Fruit fly (Drosophila melanogaster) whole organism, prepupa: ENCODE data around the gene CG9541.

Experiments
- Blimp-1 ChIP-seq: fragments of 200-800 bp; sonication (Bioruptor generic); optimal IDR thresholded peaks from 3 replicates; lab custom pipeline; 2017; ENCODE audit warnings: missing biosample characterization, missing genetic modification characterization, mild to moderate bottlenecking, moderate library complexity, missing genetic modification reagents
- CG10669 ChIP-seq: fragments of 200-800 bp; sonication (Bioruptor generic); optimal IDR thresholded peaks from 3 replicates; lab custom pipeline; 2018; ENCODE audit warnings: missing biosample characterization, mild to moderate bottlenecking, missing genetic modification characterization, moderate library complexity
- CG11294 ChIP-seq: fragments of 200-800 bp; sonication (Bioruptor generic); IDR thresholded peaks from 2 replicates; pipeline ENCODE4 v1.3.6; 2022; ENCODE audit warnings: missing biosample characterization, missing genetic modification characterization
- CG11762 ChIP-seq: fragments of 200-800 bp; sonication (Bioruptor generic); optimal IDR thresholded peaks from 3 replicates; lab custom pipeline; 2016; ENCODE audit warnings: missing biosample characterization, missing genetic modification characterization; ENCODE audit not compliant: insufficient read depth
- CG11902 ChIP-seq: fragments of 200-800 bp; sonication (Bioruptor generic); optimal IDR thresholded peaks from 3 replicates; lab custom pipeline; 2016; ENCODE audit warnings: missing biosample characterization, missing genetic modification characterization
- CG15336 ChIP-seq: fragments of 200-800 bp; sonication (Bioruptor generic); IDR thresholded peaks from 2 replicates; pipeline ENCODE4 v1.3.6; 2022; ENCODE audit warnings: missing biosample characterization, missing genetic modification characterization
- CG3032 ChIP-seq: fragments of 200-800 bp; optimal IDR thresholded peaks from 2 replicates; lab custom pipeline; 2019; ENCODE audit warnings: missing biosample characterization, mild to moderate bottlenecking, missing genetic modification characterization, moderate library complexity
- CG31627 ChIP-seq: fragments of 200-800 bp; sonication (Bioruptor generic); optimal IDR thresholded peaks from 3 replicates; lab custom pipeline; 2016; ENCODE audit warnings: missing biosample characterization, missing genetic modification characterization
- CG32006 ChIP-seq: fragments of 200-800 bp; sonication (Bioruptor generic); optimal IDR thresholded peaks from 3 replicates; lab custom pipeline; 2017; ENCODE audit warnings: missing biosample characterization, mild to moderate bottlenecking, missing genetic modification characterization
- CG34406 ChIP-seq: fragments of 200-800 bp; sonication (Bioruptor generic); optimal IDR thresholded peaks from 3 replicates; lab custom pipeline; 2016; ENCODE audit warnings: missing biosample characterization, missing genetic modification characterization
- CG3919 ChIP-seq: fragments of 200-800 bp; sonication (Bioruptor generic); optimal IDR thresholded peaks from 3 replicates; lab custom pipeline; 2016; ENCODE audit warnings: missing biosample characterization, missing genetic modification characterization
- CG4318 ChIP-seq: fragments of 200-800 bp; sonication (Bioruptor generic); optimal IDR thresholded peaks from 3 replicates; lab custom pipeline; 2017; ENCODE audit warnings: missing biosample characterization, mild to moderate bottlenecking, missing genetic modification characterization
- CG6163 ChIP-seq: fragments of 200-800 bp; sonication (Bioruptor generic); IDR thresholded peaks from 3 replicates; pipeline ENCODE4 v1.3.6; 2022; ENCODE audit warnings: missing biosample characterization, missing genetic modification characterization
- CG6792 ChIP-seq: fragments of 200-800 bp; sonication (Bioruptor generic); optimal IDR thresholded peaks from 3 replicates; lab custom pipeline; 2016; ENCODE audit warnings: missing biosample characterization, missing genetic modification characterization
- CG6854 ChIP-seq: fragments of 200-800 bp; sonication (Bioruptor generic); optimal IDR thresholded peaks from 2 replicates; lab custom pipeline; 2017; ENCODE audit warnings: missing biosample characterization, mild to moderate bottlenecking, missing genetic modification characterization
- CG7368 ChIP-seq: fragments of 200-800 bp; sonication (Bioruptor generic); optimal IDR thresholded peaks from 3 replicates; lab custom pipeline; 2016; ENCODE audit warnings: missing biosample characterization, missing genetic modification characterization
- CG8119 ChIP-seq: fragments of 200-800 bp; sonication (Bioruptor generic); IDR thresholded peaks from 3 replicates; pipeline ENCODE4 v1.3.6; 2022; ENCODE audit warnings: missing biosample characterization, missing genetic modification characterization
- CG8632 ChIP-seq: fragments of 200-800 bp; sonication (Bioruptor generic); optimal IDR thresholded peaks from 3 replicates; lab custom pipeline; 2016; ENCODE audit warnings: missing biosample characterization, missing genetic modification characterization
- CG9139 ChIP-seq: fragments of 200-800 bp; sonication (Bioruptor generic); optimal IDR thresholded peaks from 3 replicates; lab custom pipeline; 2017; ENCODE audit warnings: missing biosample characterization, mild to moderate bottlenecking, missing genetic modification characterization
- Ets21C ChIP-seq: fragments of 200-800 bp; sonication (Bioruptor generic); optimal IDR thresholded peaks from 3 replicates; lab custom pipeline; 2016; ENCODE audit warnings: missing biosample characterization, missing genetic modification characterization
- Gug ChIP-seq: fragments of 200-800 bp; sonication (Bioruptor generic); IDR thresholded peaks from 2 replicates; pipeline ENCODE4 v1.3.6; 2022; ENCODE audit warnings: missing biosample characterization, missing genetic modification characterization
- Hr39 ChIP-seq: fragments of 200-800 bp; sonication (Bioruptor generic); optimal IDR thresholded peaks from 2 replicates; lab custom pipeline; 2016; ENCODE audit warnings: missing biosample characterization, missing genetic modification characterization
- Hr4 ChIP-seq: fragments of 200-800 bp; sonication (Bioruptor generic); optimal IDR thresholded peaks from 3 replicates; lab custom pipeline; 2016; ENCODE audit warnings: missing biosample characterization, missing genetic modification characterization
- OdsH ChIP-seq: fragments of 200-800 bp; sonication (Bioruptor generic); optimal IDR thresholded peaks from 3 replicates; lab custom pipeline; 2016; ENCODE audit warnings: missing biosample characterization, missing genetic modification characterization
- Smox ChIP-seq: fragments of 200-800 bp; sonication (Bioruptor generic); optimal IDR thresholded peaks from 3 replicates; lab custom pipeline; 2016; ENCODE audit warnings: missing biosample characterization, missing genetic modification characterization
- Sox102F ChIP-seq: fragments of 200-800 bp; sonication (Bioruptor generic); optimal IDR thresholded peaks from 2 replicates; lab custom pipeline; 2016; ENCODE audit warnings: missing biosample characterization, mild to moderate bottlenecking, missing genetic modification characterization
- Sox14 ChIP-seq: fragments of 200-800 bp; sonication (Bioruptor generic); optimal IDR thresholded peaks from 3 replicates; lab custom pipeline; 2016; ENCODE audit warnings: missing biosample characterization, missing genetic modification characterization
- Sox15 ChIP-seq: fragments of 200-800 bp; sonication (Bioruptor generic); optimal IDR thresholded peaks from 3 replicates; lab custom pipeline; 2016; ENCODE audit warnings: missing biosample characterization, missing genetic modification characterization
- achi ChIP-seq: fragments of 200-800 bp; sonication (Bioruptor generic); optimal IDR thresholded peaks from 3 replicates; lab custom pipeline; 2016; ENCODE audit warnings: missing biosample characterization, missing genetic modification characterization
- acj6 ChIP-seq: fragments of 200-800 bp; sonication (Bioruptor generic); optimal IDR thresholded peaks from 3 replicates; lab custom pipeline; 2016; ENCODE audit warnings: missing biosample characterization, missing genetic modification characterization
- cyc ChIP-seq: fragments of 200-800 bp; sonication (Bioruptor generic); optimal IDR thresholded peaks from 3 replicates; lab custom pipeline; 2016; ENCODE audit warnings: missing biosample characterization, missing genetic modification characterization
- dac ChIP-seq: fragments of 200-800 bp; sonication (Bioruptor generic); optimal IDR thresholded peaks from 2 replicates; lab custom pipeline; 2017; ENCODE audit warnings: missing biosample characterization, mild to moderate bottlenecking, missing genetic modification characterization
- dsx ChIP-seq: fragments of 200-800 bp; optimal IDR thresholded peaks from 3 replicates; lab custom pipeline; 2019; ENCODE audit warnings: missing biosample characterization, mild to moderate bottlenecking, missing genetic modification characterization, moderate library complexity; ENCODE audit not compliant: poor library complexity, severe bottlenecking
- eg ChIP-seq: fragments of 200-800 bp; sonication (Bioruptor generic); IDR thresholded peaks from 3 replicates; pipeline ENCODE4 v1.3.6; 2022; ENCODE audit warnings: missing biosample characterization, missing genetic modification characterization
- esn ChIP-seq: fragments of 200-800 bp; sonication (Bioruptor generic); optimal IDR thresholded peaks from 2 replicates; lab custom pipeline; 2016; ENCODE audit warnings: missing biosample characterization, mild to moderate bottlenecking, missing genetic modification characterization, moderate library complexity
- fd85E ChIP-seq: fragments of 200-800 bp; sonication (Bioruptor generic); optimal IDR thresholded peaks from 3 replicates; lab custom pipeline; 2016; ENCODE audit warnings: missing biosample characterization, missing genetic modification characterization
- fkh ChIP-seq: fragments of 200-800 bp; sonication (Bioruptor generic); optimal IDR thresholded peaks from 3 replicates; lab custom pipeline; 2017; ENCODE audit warnings: missing biosample characterization, mild to moderate bottlenecking, missing genetic modification characterization, moderate library complexity
- lz ChIP-seq: fragments of 200-800 bp; sonication (Bioruptor generic); optimal IDR thresholded peaks from 3 replicates; lab custom pipeline; 2016; ENCODE audit warnings: missing biosample characterization, missing genetic modification characterization
- net ChIP-seq: fragments of 200-800 bp; sonication (Bioruptor generic); optimal IDR thresholded peaks from 3 replicates; lab custom pipeline; 2016; ENCODE audit warnings: missing biosample characterization, missing genetic modification characterization
- pdm3 ChIP-seq: fragments of 200-800 bp; sonication (Bioruptor generic); optimal IDR thresholded peaks from 3 replicates; lab custom pipeline; 2016; ENCODE audit warnings: missing biosample characterization, missing genetic modification characterization
- salr ChIP-seq, 2 experiments: fragments of 200-800 bp; sonication (Bioruptor generic); optimal IDR thresholded peaks; 3 replicates each; lab custom pipeline; 2016 to 2018; ENCODE audit warnings: missing biosample characterization in 2 of 2, missing genetic modification characterization in 2 of 2, mild to moderate bottlenecking in 1 of 2
- ss ChIP-seq, 2 experiments: fragments of 200-800 bp; sonication (Bioruptor generic); optimal IDR thresholded peaks; 2 replicates in 1 of 2; 3 replicates in 1 of 2; lab custom pipeline; 2017 to 2018; ENCODE audit warnings: mild to moderate bottlenecking in 2 of 2, missing biosample characterization in 2 of 2, missing genetic modification characterization in 2 of 2, moderate library complexity in 1 of 2
- svp ChIP-seq: fragments of 200-800 bp; sonication (Bioruptor generic); peaks from one replicate; lab custom pipeline; 2016; ENCODE audit warnings: missing biosample characterization, missing genetic modification characterization
- topi ChIP-seq: fragments of 200-800 bp; sonication (Bioruptor generic); optimal IDR thresholded peaks from 3 replicates; lab custom pipeline; 2016; ENCODE audit warnings: missing biosample characterization, missing genetic modification characterization
- vri ChIP-seq: fragments of 200-800 bp; sonication (Bioruptor generic); optimal IDR thresholded peaks from 3 replicates; lab custom pipeline; 2016; ENCODE audit warnings: missing biosample characterization, mild to moderate bottlenecking, missing genetic modification characterization

Gene CG9541

dm6 chr2L:8951184-8951934, 23.9 kb downstream of the CG9541 start, which contains the start of gene C1GalTA (continued):
- TF ChIP-seq OdsH (GFP tag; lab: Kevin White, UChicago): peak; percentile 96
- peak; percentile 96 for TF ChIP-seq CG11762
- TF ChIP-seq achi (GFP tag; lab: Kevin White, UChicago): peak; percentile 97
- peak; percentile 75 for TF ChIP-seq fkh (GFP tag; lab: Kevin White, UChicago)
- TF ChIP-seq cyc: peak; percentile 89
- peak; percentile 99 for TF ChIP-seq dsx (GFP tag; lab: Kevin White, UChicago)
- peak; percentile 75 for TF ChIP-seq Hr4 (GFP tag; lab: Kevin White, UChicago)
- peak; percentile 92 for TF ChIP-seq net (GFP tag; lab: Kevin White, UChicago)
- TF ChIP-seq Sox15 (GFP tag; lab: Kevin White, UChicago): peak; percentile 78
- peak; percentile 96 for TF ChIP-seq CG11294 (GFP tag; lab: Robert Waterston, UW)
- TF ChIP-seq CG6792: peak; percentile 96
- peak; percentile 98 to 99 for TF ChIP-seq ss (GFP tag; optimal IDR thresholded peaks at IDR 0.05; lab: Kevin White, UChicago)
- TF ChIP-seq vri (GFP tag; lab: Kevin White, UChicago): peak; percentile 80
- peak; percentile 85 for TF ChIP-seq Sox102F (GFP tag; lab: Kevin White, UChicago)
- TF ChIP-seq CG8119: peak; percentile 99
- TF ChIP-seq Hr39 (GFP tag; lab: Kevin White, UChicago): peak; percentile 71
- TF ChIP-seq fd85E (GFP tag; lab: Kevin White, UChicago): peak; percentile 77
- peak; percentile 96 for TF ChIP-seq acj6 (GFP tag; lab: Kevin White, UChicago)

dm6 chr2L:8949919-8950722, 25.1 kb downstream of the CG9541 start:
- peak; percentile 86 for TF ChIP-seq esn
- peak; percentile 38 for TF ChIP-seq CG8632 (GFP tag; lab: Kevin White, UChicago)
- peak; percentile 68 for TF ChIP-seq CG11902
- TF ChIP-seq CG6792: peak; percentile 67
- TF ChIP-seq CG6854 (GFP tag; lab: Kevin White, UChicago): peak; percentile 78
- TF ChIP-seq CG4318 (GFP tag; lab: Kevin White, UChicago): peak; percentile 39
- TF ChIP-seq Ets21C (GFP tag; lab: Kevin White, UChicago): peak; percentile 64
- TF ChIP-seq CG3919 (GFP tag; lab: Kevin White, UChicago): peak; percentile 73
- TF ChIP-seq CG31627 (GFP tag; lab: Kevin White, UChicago): peak; percentile 79
- TF ChIP-seq CG7368 (GFP tag; lab: Kevin White, UChicago): peak; percentile 28
- TF ChIP-seq achi (GFP tag; lab: Kevin White, UChicago): peak; percentile 63
- peak; percentile 21 for TF ChIP-seq dsx (GFP tag; lab: Kevin White, UChicago)
- TF ChIP-seq acj6 (GFP tag; lab: Kevin White, UChicago): peak; percentile 78
- 0 out of 2 replicates have a peak, but pooled peaks have one; percentile 11 for TF ChIP-seq Gug
- peak; percentile 41 to 68 for TF ChIP-seq salr (GFP tag; optimal IDR thresholded peaks at IDR 0.05; lab: Kevin White, UChicago)
- peak; percentile 57 for TF ChIP-seq pdm3 (GFP tag; lab: Kevin White, UChicago)
- TF ChIP-seq svp (GFP tag; lab: Kevin White, UChicago): peak; percentile 89
- TF ChIP-seq Sox14 (GFP tag; lab: Kevin White, UChicago): peak; percentile 78
- TF ChIP-seq CG34406 (GFP tag; lab: Kevin White, UChicago): peak; percentile 72
- peak; percentile 84 for TF ChIP-seq topi
- peak; percentile 65 for TF ChIP-seq CG32006 (GFP tag; lab: Kevin White, UChicago)
- no peak for TF ChIP-seq eg
- TF ChIP-seq CG9139: peak; percentile 32
- TF ChIP-seq CG6163 (GFP tag; lab: Robert Waterston, UW): 0 out of 3 replicates have a peak, but pooled peaks have one; percentile 52
- peak; percentile 18; the same call in 1 of the 2 replicates for TF ChIP-seq CG15336 (GFP tag; lab: Robert Waterston, UW)
- TF ChIP-seq Smox (GFP tag; lab: Kevin White, UChicago): peak; percentile 67
- peak; percentile 64 for TF ChIP-seq CG3032 (tag; lab: Kevin White, UChicago)
- TF ChIP-seq Sox15 (GFP tag; lab: Kevin White, UChicago): peak; percentile 50
- TF ChIP-seq Hr4 (GFP tag; lab: Kevin White, UChicago): peak; percentile 30
- TF ChIP-seq lz: peak; percentile 83
- TF ChIP-seq Blimp-1 (GFP tag; lab: Kevin White, UChicago): peak; percentile 85
- peak; percentile 80 for TF ChIP-seq Hr39 (GFP tag; lab: Kevin White, UChicago)
- no peak for TF ChIP-seq dac
- peak; percentile 58 for TF ChIP-seq CG10669
